Fruit fly (Drosophila melanogaster): Measurements from ENCODE around the gene Tk.
"Not testable (repeated sequence)": the region's sequence is repeated elsewhere in the genome, so short reads cannot be mapped to it uniquely, and the experiment has no call there.

- TF ChIP-seq gsb-n (tag; optimal IDR thresholded peaks at IDR 0.05); gro (GFP tag; optimal IDR thresholded peaks at IDR 0.05); CG8765 (GFP tag; IDR thresholded peaks at IDR 0.05); Usf (GFP tag; optimal IDR thresholded peaks at IDR 0.05); CG10431 (GFP tag; optimal IDR thresholded peaks at IDR 0.05); mam (GFP tag; optimal IDR thresholded peaks at IDR 0.05); Doc3 (GFP tag; IDR thresholded peaks at IDR 0.05; ENCODE audit: partially characterized antibody); Kr (GFP tag; optimal IDR thresholded peaks at IDR 0.05); Antp (GFP tag; optimal IDR thresholded peaks at IDR 0.05); CG33557 (GFP tag; optimal IDR thresholded peaks at IDR 0.05); pnt (GFP tag; optimal IDR thresholded peaks at IDR 0.05); pum (GFP tag; optimal IDR thresholded peaks at IDR 0.05); CTCF (GFP tag; optimal IDR thresholded peaks at IDR 0.05): not testable (repeated sequence)
Observed at dm6 chr3R:11958235-11958634, 47.0 kb downstream of the Tk start, which contains the start of gene Hsp70Ab.
